Fruit fly (Drosophila melanogaster) whole organism, wandering third instar larva: ENCODE data around the gene CG15005.

Source experiments
- Hnf4 ChIP-seq: fragments of 200-800 bp; sonication (Bioruptor generic); optimal IDR thresholded peaks from 2 replicates; lab custom pipeline; 2016; ENCODE audit warnings: missing biosample characterization, mild to moderate bottlenecking, missing genetic modification characterization
- OdsH ChIP-seq: fragments of 200-800 bp; sonication (Bioruptor generic); optimal IDR thresholded peaks from 2 replicates; lab custom pipeline; 2016; ENCODE audit warnings: missing biosample characterization, mild to moderate bottlenecking, missing genetic modification characterization
- ey ChIP-seq: fragments of 200-800 bp; sonication (Bioruptor generic); optimal IDR thresholded peaks from 2 replicates; lab custom pipeline; 2016; ENCODE audit warnings: missing biosample characterization, missing genetic modification characterization
- psq ChIP-seq: fragments of 200-800 bp; sonication (Bioruptor generic); optimal IDR thresholded peaks from 3 replicates; lab custom pipeline; 2017; ENCODE audit warnings: missing biosample characterization, mild to moderate bottlenecking, missing genetic modification characterization, moderate library complexity
- usp ChIP-seq: fragments of >200 bp; optimal IDR thresholded peaks from 2 replicates; lab custom pipeline; 2017; ENCODE audit warnings: missing biosample characterization, missing genetic modification characterization

- TF ChIP-seq ey (GFP tag; lab: Kevin White, UChicago) (no peak), Hnf4 (no peak), usp (GFP tag; lab: Kevin White, UChicago) (no peak), psq (GFP tag; lab: Kevin White, UChicago) (no peak), OdsH (GFP tag; lab: Kevin White, UChicago) (no peak)
Observed at dm6 chr3L:4231401-4232014, 27.4 kb upstream of the CG15005 start.
